Worm (Caenorhabditis elegans): Measurements from ENCODE around the gene alkb-1.

Gene alkb-1

DNA sequence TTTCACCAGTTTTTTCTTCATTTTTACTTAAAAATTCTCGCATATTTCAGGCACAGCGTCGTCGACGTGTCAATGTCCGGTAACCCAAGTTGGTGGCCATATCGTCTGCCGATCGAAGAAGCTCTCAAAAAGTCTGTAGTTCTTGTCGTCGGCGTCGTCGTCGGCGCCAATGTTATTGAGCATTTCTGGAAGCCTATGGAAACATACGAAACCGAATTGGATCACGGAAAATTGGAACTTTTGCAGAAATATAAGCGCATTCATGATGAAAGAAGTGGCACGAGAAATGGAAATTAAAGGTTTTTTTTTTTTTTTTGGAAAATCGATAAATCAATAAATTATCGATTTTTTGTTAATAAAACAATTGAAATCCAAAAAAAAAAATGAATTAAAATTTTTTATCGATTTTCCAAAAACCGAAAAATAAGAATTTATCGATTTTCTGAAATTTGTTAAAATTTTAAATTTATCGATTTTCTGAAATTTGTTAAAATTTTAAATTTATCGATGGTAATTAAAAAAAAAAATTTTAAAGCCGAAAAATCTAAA, at the start of gene alkb-1:
TSS of gene alkb-1 (plus strand) at position 51 of the 549 bp plus-strand sequence.
- TF ChIP-seq him-1 (tag; optimal IDR thresholded peaks at IDR 0.05): no peak
- TF ChIP-seq dao-5 (tag; optimal IDR thresholded peaks at IDR 0.05): no peak
- TF ChIP-seq W03F9.2 (tag; optimal IDR thresholded peaks at IDR 0.05): no peak

DNA sequence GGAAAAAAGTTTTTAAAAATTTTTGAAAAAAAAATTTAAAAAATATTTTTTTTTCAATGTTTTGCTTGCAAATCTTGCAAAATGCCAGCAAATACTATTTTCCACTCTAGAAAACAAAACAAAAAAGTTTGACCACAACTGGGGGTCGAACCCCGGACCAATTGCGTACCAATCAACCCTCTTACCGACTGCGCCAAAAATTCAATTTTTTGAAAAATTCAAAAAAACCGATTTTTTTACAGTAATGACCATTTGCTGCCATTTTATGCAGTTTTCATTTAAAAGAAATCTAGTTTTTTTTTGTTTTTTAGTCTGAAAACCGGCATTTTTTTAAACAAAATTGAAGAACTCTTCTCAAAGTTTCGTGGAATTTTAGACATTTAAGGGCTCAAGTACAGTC, 49.8 kb upstream of the alkb-1 start:
- TF ChIP-seq W03F9.2 (tag; optimal IDR thresholded peaks at IDR 0.05): no peak

ce11 chrII:1365985-1366384, 46.2 kb upstream of the alkb-1 start:
- no peak for TF ChIP-seq dao-5 (tag; optimal IDR thresholded peaks at IDR 0.05)
- no peak for TF ChIP-seq him-1 (tag; optimal IDR thresholded peaks at IDR 0.05)
- no peak for TF ChIP-seq W03F9.2 (tag; optimal IDR thresholded peaks at IDR 0.05)

DNA sequence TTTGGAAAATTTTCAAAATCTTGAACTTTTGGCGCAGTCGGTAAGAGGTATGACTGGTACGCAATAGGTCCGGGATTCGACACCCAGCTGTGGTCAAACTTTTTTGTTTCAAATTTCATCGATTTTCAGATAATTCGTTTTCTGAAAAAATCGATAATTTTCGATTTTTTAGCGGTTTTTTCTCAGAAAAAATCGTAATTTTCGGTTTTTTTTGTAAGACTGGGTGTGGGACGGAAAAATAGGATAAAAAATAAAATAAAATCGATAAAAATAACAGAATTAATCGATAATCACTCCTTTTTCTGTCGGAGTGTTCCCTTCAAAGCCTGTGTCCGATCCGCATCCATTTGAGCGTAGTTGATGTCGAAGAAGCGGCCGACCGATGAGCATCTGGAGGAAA, 43.5 kb upstream of the alkb-1 start:
- TF ChIP-seq him-1 (tag; optimal IDR thresholded peaks at IDR 0.05) (no peak), W03F9.2 (tag; optimal IDR thresholded peaks at IDR 0.05) (no peak), dao-5 (tag; optimal IDR thresholded peaks at IDR 0.05) (no peak)

ce11 chrII:1369322-1369721, 42.9 kb upstream of the alkb-1 start:
- TF ChIP-seq him-1 (tag; optimal IDR thresholded peaks at IDR 0.05): no peak
- no peak for TF ChIP-seq dao-5 (tag; optimal IDR thresholded peaks at IDR 0.05)
- TF ChIP-seq W03F9.2 (tag; optimal IDR thresholded peaks at IDR 0.05): no peak

ce11 chrII:1371533-1371932, 40.7 kb upstream of the alkb-1 start:
- TF ChIP-seq W03F9.2 (tag; optimal IDR thresholded peaks at IDR 0.05) (no peak), him-1 (tag; optimal IDR thresholded peaks at IDR 0.05) (no peak), dao-5 (tag; optimal IDR thresholded peaks at IDR 0.05) (no peak)

DNA sequence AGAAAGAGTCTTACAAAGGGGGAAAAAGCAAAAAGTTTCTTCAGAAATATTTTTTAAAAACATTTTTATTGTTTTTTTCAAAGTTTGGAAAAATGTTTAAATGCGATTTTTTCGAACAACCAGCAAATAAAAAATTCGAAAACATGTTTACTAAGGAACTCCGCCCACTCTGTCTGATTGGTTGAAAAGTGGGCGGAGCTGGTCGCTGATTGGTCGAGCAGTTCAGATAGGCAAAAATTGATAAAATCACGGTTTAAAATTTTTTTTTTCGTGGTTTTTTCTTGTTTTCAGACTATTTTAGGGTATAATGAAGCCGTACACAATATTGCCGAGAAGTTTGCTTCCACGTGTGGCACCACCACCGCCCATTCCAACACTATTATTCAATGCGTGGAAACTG, 40.1 kb upstream of the alkb-1 start:
- TF ChIP-seq him-1 (tag; optimal IDR thresholded peaks at IDR 0.05): no peak
- no peak for TF ChIP-seq W03F9.2 (tag; optimal IDR thresholded peaks at IDR 0.05)
- no peak for TF ChIP-seq dao-5 (tag; optimal IDR thresholded peaks at IDR 0.05)

DNA sequence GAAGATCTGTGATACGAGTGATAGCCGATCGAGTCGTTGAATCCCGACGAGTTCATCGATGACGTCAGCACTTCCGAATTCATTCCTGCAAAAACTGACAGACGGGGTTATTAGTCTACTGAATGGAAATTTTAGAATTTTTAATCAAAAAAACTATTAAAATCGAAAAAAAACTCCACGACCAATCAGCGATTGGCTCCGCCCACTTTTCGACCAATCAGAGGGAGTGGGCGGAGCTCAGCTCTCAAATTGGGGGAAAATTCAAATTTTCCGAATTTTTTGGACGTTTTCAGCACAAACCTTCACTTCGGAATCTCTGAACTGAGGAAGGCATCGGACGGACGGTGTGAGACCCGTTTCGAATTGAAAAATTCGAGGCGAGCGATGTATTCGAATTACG, 39.2 kb upstream of the alkb-1 start:
- TF ChIP-seq him-1 (tag; optimal IDR thresholded peaks at IDR 0.05): no peak
- TF ChIP-seq dao-5 (tag; optimal IDR thresholded peaks at IDR 0.05): no peak
- TF ChIP-seq W03F9.2 (tag; optimal IDR thresholded peaks at IDR 0.05): no peak

ce11 chrII:1374486-1374885, 37.7 kb upstream of the alkb-1 start:
- no peak for TF ChIP-seq him-1 (tag; optimal IDR thresholded peaks at IDR 0.05)
- no peak for TF ChIP-seq W03F9.2 (tag; optimal IDR thresholded peaks at IDR 0.05)
- TF ChIP-seq dao-5 (tag; optimal IDR thresholded peaks at IDR 0.05): no peak

DNA sequence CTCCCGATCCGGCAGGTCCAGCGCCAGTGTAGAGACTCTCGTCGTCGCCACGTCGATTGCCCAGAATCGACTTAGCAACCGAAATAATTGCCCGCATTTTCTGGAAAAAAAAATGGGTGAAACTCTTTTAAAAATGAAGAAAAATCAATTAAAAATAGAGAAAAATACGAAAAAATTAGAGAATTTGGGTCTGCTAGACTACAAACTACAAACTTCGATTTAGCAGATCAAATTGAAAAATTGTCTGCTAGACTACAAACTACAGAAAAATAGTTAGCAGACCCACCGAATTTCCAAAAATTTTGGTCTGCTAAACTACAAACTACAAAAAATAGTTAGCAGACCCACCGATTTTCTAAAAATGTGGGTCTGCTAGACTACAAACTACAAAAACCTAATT, 37.3 kb upstream of the alkb-1 start, which contains the start of gene rog-1:
TSS of gene rog-1 (minus strand) at position 101 of the 400 bp plus-strand sequence.
- no peak for TF ChIP-seq him-1 (tag; optimal IDR thresholded peaks at IDR 0.05)
- TF ChIP-seq dao-5 (tag; optimal IDR thresholded peaks at IDR 0.05): no peak
- TF ChIP-seq W03F9.2 (tag; optimal IDR thresholded peaks at IDR 0.05): no peak

DNA sequence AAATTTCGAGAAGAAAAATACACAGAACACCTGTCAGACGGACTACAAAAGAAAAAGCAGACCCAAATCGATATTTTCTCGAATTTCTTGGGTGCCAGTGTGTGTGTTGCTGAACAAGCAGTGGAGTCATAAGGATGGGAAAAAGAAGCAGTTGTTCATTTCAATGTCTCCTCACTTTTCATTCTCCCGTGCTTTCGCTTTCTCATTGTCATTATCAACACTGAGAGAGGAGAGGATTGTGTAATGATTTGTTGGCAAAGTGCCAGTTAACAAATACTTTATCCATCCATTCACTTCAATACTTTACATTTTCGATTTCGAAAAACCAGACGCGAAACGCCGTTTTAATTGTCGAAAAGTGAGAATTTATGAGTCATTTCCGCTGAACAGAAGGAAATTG, 36.6 kb upstream of the alkb-1 start:
- no peak for TF ChIP-seq him-1 (tag; optimal IDR thresholded peaks at IDR 0.05)
- TF ChIP-seq dao-5 (tag; optimal IDR thresholded peaks at IDR 0.05): no peak
- TF ChIP-seq W03F9.2 (tag; optimal IDR thresholded peaks at IDR 0.05): no peak

- TF ChIP-seq W03F9.2 (tag; optimal IDR thresholded peaks at IDR 0.05) (no peak), dao-5 (tag; optimal IDR thresholded peaks at IDR 0.05) (no peak), him-1 (tag; optimal IDR thresholded peaks at IDR 0.05) (no peak)
Observed at ce11 chrII:1376795-1377194, 35.4 kb upstream of the alkb-1 start.

- no peak for TF ChIP-seq him-1 (tag; optimal IDR thresholded peaks at IDR 0.05)
- TF ChIP-seq dao-5 (tag; optimal IDR thresholded peaks at IDR 0.05): no peak
- TF ChIP-seq W03F9.2 (tag; optimal IDR thresholded peaks at IDR 0.05): no peak
Observed at ce11 chrII:1378259-1378658, 34.0 kb upstream of the alkb-1 start, which contains the start of gene F54D12.10. Gene F54D12.10 (minus strand): TSS chrII:1378359.

DNA sequence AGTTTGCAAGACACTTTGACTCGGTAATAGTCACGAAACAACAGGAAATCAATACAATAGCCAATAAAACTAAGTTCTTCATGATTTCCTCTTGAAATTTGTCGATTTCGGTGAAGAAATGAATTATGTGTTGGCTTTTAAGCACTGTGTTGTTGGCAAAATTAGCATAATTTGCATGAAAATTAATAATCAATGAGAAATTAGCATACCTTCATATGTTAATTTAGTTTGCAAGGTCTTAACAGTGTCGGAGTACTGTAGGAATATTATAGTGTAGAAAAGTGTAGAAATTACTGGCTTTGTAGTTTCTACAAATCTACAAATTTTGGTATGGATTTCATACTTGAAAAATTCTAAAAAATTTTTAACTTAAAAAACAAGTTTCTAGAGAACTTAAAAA, 30.6 kb upstream of the alkb-1 start, which contains the start of gene F54D12.9:
TSS of gene F54D12.9 (minus strand) at position 101 of the 400 bp plus-strand sequence.
- TF ChIP-seq dao-5 (tag; optimal IDR thresholded peaks at IDR 0.05): no peak
- TF ChIP-seq W03F9.2 (tag; optimal IDR thresholded peaks at IDR 0.05): no peak
- TF ChIP-seq him-1 (tag; optimal IDR thresholded peaks at IDR 0.05): no peak

DNA sequence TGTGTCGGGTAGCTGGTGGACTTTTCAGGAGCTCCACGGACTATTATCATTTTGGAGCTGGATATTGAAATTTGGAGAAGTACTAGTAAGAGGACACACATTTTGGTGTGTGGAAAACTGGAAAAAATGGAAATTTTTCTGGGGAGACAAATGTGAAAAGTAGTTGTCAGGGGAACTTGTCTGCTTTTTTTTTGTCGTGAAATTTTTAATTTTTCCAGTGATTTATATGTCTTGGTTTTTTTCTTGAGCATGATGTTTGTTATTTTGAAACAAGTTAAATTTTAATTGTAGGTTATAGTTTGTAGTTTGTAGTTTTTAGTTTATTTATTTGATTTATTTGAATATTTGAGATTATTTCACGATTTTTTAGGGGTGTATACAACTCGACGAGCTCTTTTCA, 26.9 kb upstream of the alkb-1 start, which contains the start of gene F54D12.7:
TSS of gene F54D12.7 (minus strand) at position 101 of the 400 bp plus-strand sequence.
- no peak for TF ChIP-seq dao-5 (tag; optimal IDR thresholded peaks at IDR 0.05)
- no peak for TF ChIP-seq W03F9.2 (tag; optimal IDR thresholded peaks at IDR 0.05)
- no peak for TF ChIP-seq him-1 (tag; optimal IDR thresholded peaks at IDR 0.05)

Data from whole organism, L4/young adult.